Worm (Caenorhabditis elegans): ENCODE measurements around the gene Y116F11B.17.

DNA sequence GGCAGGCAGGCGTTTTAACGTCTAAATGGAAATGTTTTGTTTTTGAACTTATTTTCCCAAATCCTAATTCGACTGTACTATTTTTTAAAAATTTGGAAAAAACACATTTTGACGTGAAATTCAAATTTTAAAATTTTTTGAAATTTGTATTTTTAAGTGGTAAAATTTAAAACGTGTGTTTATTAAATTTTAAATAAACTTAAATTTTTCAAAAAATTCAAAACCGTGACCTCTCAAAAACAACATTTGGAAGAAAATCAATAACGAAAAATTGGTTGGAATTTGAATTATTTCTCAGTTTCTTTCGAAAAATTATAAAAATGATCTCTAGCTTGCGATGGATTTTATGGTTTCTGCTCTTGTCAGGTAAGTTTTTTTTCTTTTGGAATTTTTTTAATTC is 35.3 kb upstream of the Y116F11B.17 start, which contains the start of gene Y116F11B.8:
- TF ChIP-seq T22C8.4 (GFP tag; IDR thresholded peaks at IDR 0.05) (no peak), ref-1 (GFP tag; conservative IDR thresholded peaks at IDR 0.05) (no peak), med-1 (GFP tag; optimal IDR thresholded peaks at IDR 0.05; ENCODE audit: insufficient read depth) (no peak), ztf-29 (GFP tag; IDR thresholded peaks at IDR 0.05) (no peak), flt-1 (GFP tag; IDR thresholded peaks at IDR 0.05) (no peak), tab-1 (GFP tag; IDR thresholded peaks at IDR 0.05) (no peak), klf-2 (GFP tag; conservative IDR thresholded peaks at IDR 0.05) (no peak), ztf-23 (GFP tag; IDR thresholded peaks at IDR 0.05) (no peak), cog-1 (tag; optimal IDR thresholded peaks at IDR 0.05) (no peak)
